Fruit fly (Drosophila melanogaster): Measurements from ENCODE around the gene sl.
A peak's percentile ranks its signal among the peaks of the same experiment; 100 is the strongest.

DNA sequence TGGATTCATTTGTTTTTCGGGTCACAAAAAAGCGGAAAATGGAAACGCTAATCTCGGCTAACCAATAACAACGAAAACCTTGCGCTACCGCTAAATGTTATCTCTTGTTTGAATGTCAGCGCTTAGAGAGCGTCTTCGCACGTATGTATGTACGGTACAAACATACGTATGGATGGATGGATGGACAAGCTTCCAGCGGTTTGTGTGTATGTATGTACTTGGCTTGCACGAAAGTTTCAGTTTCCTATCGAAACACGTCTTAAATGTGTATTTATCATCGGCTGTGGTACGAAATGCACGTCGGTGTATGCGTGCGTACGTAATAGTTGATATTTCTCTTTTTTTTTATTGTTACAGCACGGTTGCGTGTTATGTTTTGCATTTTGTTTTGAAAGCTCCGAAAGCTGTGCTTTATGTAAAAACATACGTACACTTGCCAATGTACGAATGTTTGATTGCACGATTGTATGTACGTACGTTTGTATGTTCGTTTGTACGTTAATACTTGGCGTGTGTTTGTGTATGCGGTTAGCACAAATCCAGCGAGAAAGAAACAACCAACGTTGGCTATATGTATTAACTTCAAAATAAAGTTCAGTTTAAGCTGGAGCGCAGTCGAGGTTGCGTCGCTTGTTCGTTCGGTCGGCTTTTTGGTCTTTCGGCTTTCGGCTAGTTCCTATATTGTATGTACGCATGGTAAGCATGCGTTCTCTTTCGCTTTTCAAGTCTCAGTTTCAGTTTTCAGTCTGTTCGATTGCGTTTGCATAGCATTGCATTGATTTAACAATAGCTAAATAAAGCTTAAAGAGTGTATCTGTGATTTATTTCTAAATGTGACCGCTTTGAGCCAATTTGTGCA, 22.6 kb downstream of the sl start, which contains the start of gene Fur2:
- no peak for TF ChIP-seq CG8301 (tag; optimal IDR thresholded peaks at IDR 0.05)
- no peak for TF ChIP-seq CG17806 (tag; optimal IDR thresholded peaks at IDR 0.05)
- TF ChIP-seq CG13204 (GFP tag; optimal IDR thresholded peaks at IDR 0.05), result no peak
- no peak for TF ChIP-seq fd96Ca (GFP tag; IDR thresholded peaks at IDR 0.05)
- TF ChIP-seq Pif1B (GFP tag; optimal IDR thresholded peaks at IDR 0.05), result no peak
- peak; percentile 73 for TF ChIP-seq CG12605 (GFP tag; IDR thresholded peaks at IDR 0.05)
- no peak for TF ChIP-seq CG8159 (tag; optimal IDR thresholded peaks at IDR 0.05)
- TF ChIP-seq CG9948 (tag; optimal IDR thresholded peaks at IDR 0.05), result no peak
- no peak for TF ChIP-seq CG14655 (GFP tag; optimal IDR thresholded peaks at IDR 0.05)
- TF ChIP-seq Pif1A (GFP tag; optimal IDR thresholded peaks at IDR 0.05), result no peak
- no peak for TF ChIP-seq CG34367 (tag; optimal IDR thresholded peaks at IDR 0.05)
- no peak for TF ChIP-seq D1 (tag; optimal IDR thresholded peaks at IDR 0.05)
- TF ChIP-seq Snoo (tag; optimal IDR thresholded peaks at IDR 0.05), result no peak

Measured in whole organism, pupa.